Worm (Caenorhabditis elegans) whole organism, early embryonic: ENCODE data around the gene F25B5.3.

Experiments
- F13C5.2 ChIP-seq: sonication (generic microtip); optimal IDR thresholded peaks from 2 replicates; lab custom pipeline; 2017; ENCODE audit warnings: mild to moderate bottlenecking, missing genetic modification characterization, inconsistent platforms, missing compliant biosample characterization
- ama-1 ChIP-seq: fragments of 150-350 bp; optimal IDR thresholded peaks from 2 replicates; lab custom pipeline; 2014
- ceh-36 ChIP-seq: sonication (generic microtip); optimal IDR thresholded peaks from 2 replicates; lab custom pipeline; 2016; ENCODE audit warnings: missing genetic modification characterization, inconsistent platforms, missing compliant biosample characterization
- flt-1 ChIP-seq: fragments of 200-800 bp; sonication (Bioruptor generic); IDR thresholded peaks from 2 replicates; pipeline ENCODE4 v1.3.6; 2022; ENCODE audit warnings: missing genetic modification characterization, missing compliant biosample characterization
- scrt-1 ChIP-seq: fragments of 200-800 bp; sonication (Bioruptor generic); IDR thresholded peaks from 2 replicates; pipeline ENCODE4 v1.3.6; 2022; ENCODE audit warnings: missing genetic modification characterization, missing compliant biosample characterization
- tbx-11 ChIP-seq: fragments of 200-800 bp; sonication (Bioruptor generic); IDR thresholded peaks from 2 replicates; pipeline ENCODE4 v1.3.6; 2022; ENCODE audit warnings: missing genetic modification characterization, missing compliant biosample characterization

ce11 chrIII:5915926-5916325 is 32.8 kb upstream of the F25B5.3 start:
- TF ChIP-seq ama-1 (lab: Kevin White, UChicago): no peak
- TF ChIP-seq tbx-11: no peak
- TF ChIP-seq ceh-36 (tag; lab: Kevin White, UChicago): no peak
- no peak for TF ChIP-seq flt-1 (GFP tag; lab: Robert Waterston, UW)
- TF ChIP-seq scrt-1: no peak
- TF ChIP-seq F13C5.2 (tag; lab: Kevin White, UChicago): no peak
